Worm (Caenorhabditis elegans) whole organism, late embryonic: ENCODE data around the gene R02E12.5.
A peak's percentile ranks its signal among the peaks of the same experiment; 100 is the strongest.

Experiments used
- Y22D7AL.16 ChIP-seq: sonication (generic microtip); optimal IDR thresholded peaks from 2 replicates; lab custom pipeline; 2016; ENCODE audit warnings: missing genetic modification characterization, missing compliant biosample characterization
- ahr-1 ChIP-seq: sonication (generic microtip); optimal IDR thresholded peaks from 2 replicates; lab custom pipeline; 2016; ENCODE audit warnings: missing genetic modification characterization, missing compliant biosample characterization
- ama-1 ChIP-seq: fragments of 150-350 bp; optimal IDR thresholded peaks from 2 replicates; lab custom pipeline; 2014
- ceh-18 ChIP-seq: sonication (generic microtip); optimal IDR thresholded peaks from 2 replicates; lab custom pipeline; 2016; ENCODE audit warnings: missing genetic modification characterization, missing compliant biosample characterization
- ceh-30 ChIP-seq: fragments of 150-350 bp; optimal IDR thresholded peaks from 2 replicates; lab custom pipeline; 2014; ENCODE audit warnings: missing biosample characterization, missing genetic modification characterization
- ceh-31 ChIP-seq: sonication (generic microtip); optimal IDR thresholded peaks from 2 replicates; lab custom pipeline; 2016; ENCODE audit warnings: missing genetic modification characterization, missing compliant biosample characterization
- ceh-48 ChIP-seq: sonication (generic microtip); optimal IDR thresholded peaks from 2 replicates; lab custom pipeline; 2016; ENCODE audit warnings: missing genetic modification characterization, inconsistent platforms, missing compliant biosample characterization
- che-1 ChIP-seq: sonication (generic microtip); optimal IDR thresholded peaks from 2 replicates; lab custom pipeline; 2016; ENCODE audit warnings: mild to moderate bottlenecking, missing genetic modification characterization, missing compliant biosample characterization
- dmd-4 ChIP-seq: sonication (generic microtip); optimal IDR thresholded peaks from 2 replicates; lab custom pipeline; 2016; ENCODE audit warnings: borderline replicate concordance, missing genetic modification characterization, missing compliant biosample characterization
- elt-2 ChIP-seq: sonication (generic microtip); optimal IDR thresholded peaks from 2 replicates; lab custom pipeline; 2016; ENCODE audit warnings: missing genetic modification reagents, missing genetic modification characterization, missing compliant biosample characterization
- fkh-6 ChIP-seq: sonication (generic microtip); optimal IDR thresholded peaks from 2 replicates; lab custom pipeline; 2016; ENCODE audit warnings: missing genetic modification characterization, missing compliant biosample characterization
- gmeb-2 ChIP-seq: sonication (generic microtip); optimal IDR thresholded peaks from 2 replicates; lab custom pipeline; 2016; ENCODE audit warnings: missing genetic modification characterization, inconsistent platforms, missing compliant biosample characterization
- hlh-13 ChIP-seq: fragments of 200-800 bp; sonication (Bioruptor generic); optimal IDR thresholded peaks from 2 replicates; lab custom pipeline; 2018; ENCODE audit warnings: mild to moderate bottlenecking, missing genetic modification characterization, missing compliant biosample characterization
- lin-11 ChIP-seq: fragments of 200-800 bp; sonication (Bioruptor generic); optimal IDR thresholded peaks from 2 replicates; lab custom pipeline; 2018; ENCODE audit warnings: mild to moderate bottlenecking, missing genetic modification characterization, missing compliant biosample characterization
- nfya-1 ChIP-seq: sonication (generic microtip); optimal IDR thresholded peaks from 2 replicates; lab custom pipeline; 2017; ENCODE audit warnings: missing genetic modification characterization, mild to moderate bottlenecking, missing compliant biosample characterization, antibody characterized with exemption, moderate library complexity
- nhr-232 ChIP-seq: sonication (generic microtip); optimal IDR thresholded peaks from 2 replicates; lab custom pipeline; 2016; ENCODE audit warnings: missing genetic modification characterization, missing compliant biosample characterization
- npax-4 ChIP-seq: sonication (generic microtip); optimal IDR thresholded peaks from 2 replicates; lab custom pipeline; 2016; ENCODE audit warnings: missing genetic modification characterization, missing compliant biosample characterization
- odd-2 ChIP-seq: sonication (generic microtip); optimal IDR thresholded peaks from 2 replicates; lab custom pipeline; 2017; ENCODE audit warnings: antibody characterized with exemption, mild to moderate bottlenecking, missing genetic modification characterization, missing compliant biosample characterization
- pag-3 ChIP-seq: sonication (generic microtip); optimal IDR thresholded peaks from 2 replicates; lab custom pipeline; 2016; ENCODE audit warnings: missing compliant biosample characterization, missing genetic modification characterization, borderline replicate concordance
- pax-1 ChIP-seq: fragments of 150-350 bp; optimal IDR thresholded peaks from 2 replicates; lab custom pipeline; 2014; ENCODE audit warnings: missing biosample characterization, missing genetic modification characterization
- pha-2 ChIP-seq: sonication (generic microtip); optimal IDR thresholded peaks from 2 replicates; lab custom pipeline; 2017; ENCODE audit warnings: mild to moderate bottlenecking, missing genetic modification characterization, missing compliant biosample characterization
- pha-4 ChIP-seq: fragments of 150-350 bp; optimal IDR thresholded peaks from 2 replicates; lab custom pipeline; 2018; ENCODE audit warnings: missing biosample characterization, missing genetic modification reagents, missing genetic modification characterization
- pros-1 ChIP-seq: fragments of 150-350 bp; optimal IDR thresholded peaks from 2 replicates; lab custom pipeline; 2014; ENCODE audit warnings: missing biosample characterization, missing genetic modification reagents, missing genetic modification characterization
- ref-2 ChIP-seq: sonication (generic microtip); optimal IDR thresholded peaks from 2 replicates; lab custom pipeline; 2016; ENCODE audit warnings: missing genetic modification characterization, missing compliant biosample characterization
- rnt-1 ChIP-seq: sonication (generic microtip); optimal IDR thresholded peaks from 2 replicates; lab custom pipeline; 2016; ENCODE audit warnings: missing genetic modification characterization, missing compliant biosample characterization
- sdc-2 ChIP-seq: sonication (generic microtip); optimal IDR thresholded peaks from 2 replicates; lab custom pipeline; 2016; ENCODE audit warnings: missing genotype, missing genetic modification characterization, missing compliant biosample characterization
- syd-9 ChIP-seq: sonication (generic microtip); optimal IDR thresholded peaks from 2 replicates; lab custom pipeline; 2016; ENCODE audit warnings: mild to moderate bottlenecking, missing genetic modification characterization, moderate library complexity, missing compliant biosample characterization
- tbx-2 ChIP-seq: sonication (generic microtip); optimal IDR thresholded peaks from 2 replicates; lab custom pipeline; 2016; ENCODE audit warnings: missing genetic modification characterization, missing compliant biosample characterization
- ttx-3 ChIP-seq: sonication (generic microtip); optimal IDR thresholded peaks from 2 replicates; lab custom pipeline; 2016; ENCODE audit warnings: missing genetic modification reagents, missing genetic modification characterization, missing compliant biosample characterization
- unc-55 ChIP-seq: sonication (generic microtip); optimal IDR thresholded peaks from 2 replicates; lab custom pipeline; 2017; ENCODE audit warnings: missing biosample characterization, missing genetic modification reagents, missing genetic modification characterization
- ztf-16 ChIP-seq: sonication (generic microtip); optimal IDR thresholded peaks from 2 replicates; lab custom pipeline; 2017; ENCODE audit warnings: missing genetic modification characterization, missing compliant biosample characterization

The R02E12.5 gene

DNA sequence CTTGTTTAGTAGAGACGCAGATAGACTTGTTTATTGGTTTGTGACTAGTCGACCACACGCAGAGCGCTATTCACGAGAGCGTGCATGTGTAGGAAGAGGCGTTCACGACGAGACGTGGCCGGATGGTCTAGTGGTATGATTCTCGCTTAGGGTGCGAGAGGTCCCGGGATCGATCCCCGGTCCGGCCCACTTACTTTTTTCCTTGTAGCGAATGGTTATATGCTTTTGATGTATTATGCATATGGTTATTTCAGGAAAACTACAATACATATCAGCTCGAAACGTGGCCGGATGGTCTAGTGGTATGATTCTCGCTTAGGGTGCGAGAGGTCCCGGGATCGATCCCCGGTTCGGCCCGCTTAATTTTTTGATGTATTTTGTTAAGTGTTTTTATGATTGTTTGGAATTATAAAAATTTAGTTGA is 27.1 kb upstream of the R02E12.5 start (continued):
- TF ChIP-seq nhr-232 (tag; lab: Kevin White, UChicago) = peak; percentile 76
- TF ChIP-seq nfya-1 = peak; percentile 71
- TF ChIP-seq gmeb-2 (tag; lab: Kevin White, UChicago) = peak; percentile 83
- no peak for TF ChIP-seq pha-4
- TF ChIP-seq sdc-2 (tag; lab: Kevin White, UChicago) = peak; percentile 89
- TF ChIP-seq npax-4 = peak; percentile 53
- TF ChIP-seq tbx-2 = peak; percentile 87
- TF ChIP-seq ceh-30 (tag; lab: Kevin White, UChicago) = peak; percentile 24
- TF ChIP-seq ceh-18 (tag; lab: Kevin White, UChicago) = peak; percentile 54
- TF ChIP-seq fkh-6 = peak; percentile 72
- TF ChIP-seq ttx-3 (tag; lab: Kevin White, UChicago) = peak; percentile 76
- peak; percentile 67 for TF ChIP-seq ceh-48 (tag; lab: Kevin White, UChicago)
- peak; percentile 70 for TF ChIP-seq ahr-1 (tag; lab: Kevin White, UChicago)
- peak; percentile 18 for TF ChIP-seq pax-1
- TF ChIP-seq pag-3 (tag; lab: Kevin White, UChicago) = no peak
- TF ChIP-seq lin-11 (tag; lab: Kevin White, UChicago) = peak; percentile 58
- peak; percentile 64 for TF ChIP-seq Y22D7AL.16 (tag; lab: Kevin White, UChicago)
- TF ChIP-seq, all 69 proteins: peak for 56

DNA sequence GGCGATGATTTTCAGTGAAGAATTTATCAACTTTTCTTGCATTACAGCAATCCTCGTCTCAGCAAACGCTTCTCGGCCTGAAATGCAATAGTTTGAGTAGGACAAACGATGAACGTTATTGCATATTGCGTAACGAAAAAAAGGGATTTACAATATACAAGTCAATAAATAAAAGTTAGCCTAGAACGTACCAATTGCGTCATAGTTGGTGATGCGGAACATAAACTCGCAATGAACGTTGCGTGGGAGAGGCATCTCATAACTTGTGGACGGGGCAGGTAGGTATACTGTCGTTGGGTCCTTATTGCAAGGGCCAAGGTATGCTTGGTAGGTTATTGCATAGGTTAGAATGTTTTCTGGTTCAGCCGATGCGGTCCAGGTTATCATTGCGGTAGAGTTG is 26.4 kb upstream of the R02E12.5 start:
- TF ChIP-seq ref-2 (tag; lab: Kevin White, UChicago) = peak; percentile 1
- no peak for TF ChIP-seq rnt-1 (tag; lab: Kevin White, UChicago)

DNA sequence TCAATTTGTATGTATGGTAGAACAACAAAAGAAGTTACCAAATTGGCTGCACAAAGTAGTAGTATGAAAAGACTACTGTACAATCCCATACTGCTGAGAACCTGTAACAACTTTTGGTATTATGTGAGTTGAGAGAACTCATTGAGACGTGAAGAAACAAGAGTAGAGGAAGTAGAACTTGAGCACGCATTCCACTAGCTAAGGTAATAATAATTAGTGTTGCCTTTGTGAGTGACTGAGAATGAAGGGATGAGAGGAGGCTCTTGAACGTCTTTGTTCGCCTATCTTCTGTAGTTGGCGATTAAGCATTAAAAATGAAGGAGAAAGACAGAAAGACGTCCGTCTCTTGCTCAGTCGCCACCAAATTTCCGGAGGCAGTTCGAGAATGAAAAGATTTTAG is 23.6 kb upstream of the R02E12.5 start, which contains the start of gene C16B8.4:
Gene C16B8.4, minus strand, starts transcription at position 101 of the 400 bp plus-strand sequence.
- no peak for TF ChIP-seq syd-9 (tag; lab: Kevin White, UChicago)
- TF ChIP-seq rnt-1 (tag; lab: Kevin White, UChicago) = no peak
- TF ChIP-seq ztf-16 (tag; lab: Kevin White, UChicago) = no peak

DNA sequence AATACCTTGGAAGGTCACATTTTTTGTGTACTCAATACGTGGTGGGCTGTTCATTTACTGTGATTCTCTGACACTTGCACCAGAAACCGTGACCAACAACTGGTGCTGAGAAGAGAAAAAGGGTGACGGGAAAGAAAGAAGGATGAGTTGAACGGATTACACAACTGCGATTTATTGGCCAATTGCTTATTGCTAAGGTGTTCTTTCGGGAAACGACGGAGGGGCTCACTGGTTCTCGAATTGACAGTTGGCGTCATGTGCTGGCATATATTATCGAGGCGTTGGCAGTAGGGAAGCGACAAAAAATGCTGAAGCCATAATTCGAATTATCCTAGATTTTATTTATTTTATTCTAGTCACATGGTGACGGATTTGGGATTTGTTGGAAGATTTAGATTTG is 23.0 kb upstream of the R02E12.5 start:
- TF ChIP-seq nfya-1 (no peak), Y22D7AL.16 (tag; lab: Kevin White, UChicago) (no peak), nhr-232 (tag; lab: Kevin White, UChicago) (no peak), dmd-4 (tag; lab: Kevin White, UChicago) (no peak), pros-1 (tag; lab: Kevin White, UChicago) (no peak), ttx-3 (tag; lab: Kevin White, UChicago) (no peak), che-1 (tag; lab: Kevin White, UChicago) (no peak)

DNA sequence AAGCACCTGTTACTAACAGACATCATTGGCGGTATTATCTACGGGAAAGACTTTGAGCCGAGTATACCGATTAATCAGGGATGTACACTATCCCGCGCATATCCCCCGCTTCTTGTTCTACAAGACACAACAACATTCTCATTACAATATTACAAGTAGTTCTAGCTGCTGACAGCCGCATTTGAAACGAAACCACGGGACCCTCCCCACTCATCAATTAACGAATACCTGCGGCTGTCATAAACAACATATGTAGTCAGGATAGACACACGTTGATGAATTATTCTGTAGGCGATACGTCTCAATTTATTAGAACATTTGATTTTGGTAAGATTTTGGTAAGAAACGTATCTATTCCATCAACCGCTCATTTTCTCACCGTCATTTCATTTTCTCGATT is 20.4 kb upstream of the R02E12.5 start:
- no peak for TF ChIP-seq sdc-2 (tag; lab: Kevin White, UChicago)
- peak; percentile 54 for TF ChIP-seq unc-55
- no peak for TF ChIP-seq ama-1 (lab: Kevin White, UChicago)

DNA sequence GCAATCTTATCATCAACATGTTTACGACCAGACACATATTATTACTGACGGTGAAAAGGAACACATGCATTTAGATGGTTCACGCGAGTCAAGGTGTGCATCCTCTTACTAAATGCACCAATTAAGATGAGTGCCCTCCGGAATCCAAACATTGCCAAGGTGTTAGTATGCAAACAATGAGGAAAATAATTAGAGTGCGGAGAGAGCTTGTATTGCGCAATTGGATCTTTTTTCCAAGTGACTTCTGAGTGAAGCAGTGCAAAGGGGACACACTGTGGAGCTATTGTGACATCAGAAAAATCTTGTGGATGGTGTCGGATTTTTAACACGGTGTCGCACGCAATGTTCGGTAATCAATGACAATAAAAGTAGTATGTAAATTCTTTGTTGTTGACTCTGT is 19.9 kb upstream of the R02E12.5 start:
- TF ChIP-seq ref-2 (tag; lab: Kevin White, UChicago) (peak; percentile 74), pros-1 (tag; lab: Kevin White, UChicago) (no peak)
- TF ChIP-seq, all 69 proteins: peak for 1

DNA sequence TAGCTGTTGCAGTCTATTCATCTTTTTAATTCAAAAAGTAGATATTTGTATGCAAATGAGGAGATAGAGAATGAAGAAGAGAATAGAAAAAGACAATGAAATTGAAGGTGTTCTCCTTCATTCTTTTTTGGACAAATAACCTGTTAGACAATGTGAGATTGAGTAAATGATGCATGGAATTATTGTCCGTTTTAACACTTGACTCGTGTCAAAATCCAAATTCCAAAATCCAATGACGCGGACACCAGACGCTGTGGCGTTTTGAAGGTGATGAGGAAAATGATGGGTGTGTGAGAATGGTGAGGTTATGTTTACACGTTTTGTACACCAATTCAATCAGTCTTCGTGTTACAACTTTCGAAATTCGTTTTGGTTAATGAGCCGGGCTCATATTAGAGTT is 18.0 kb upstream of the R02E12.5 start:
- TF ChIP-seq sdc-2 (tag; lab: Kevin White, UChicago) (no peak), ahr-1 (tag; lab: Kevin White, UChicago) (no peak)

DNA sequence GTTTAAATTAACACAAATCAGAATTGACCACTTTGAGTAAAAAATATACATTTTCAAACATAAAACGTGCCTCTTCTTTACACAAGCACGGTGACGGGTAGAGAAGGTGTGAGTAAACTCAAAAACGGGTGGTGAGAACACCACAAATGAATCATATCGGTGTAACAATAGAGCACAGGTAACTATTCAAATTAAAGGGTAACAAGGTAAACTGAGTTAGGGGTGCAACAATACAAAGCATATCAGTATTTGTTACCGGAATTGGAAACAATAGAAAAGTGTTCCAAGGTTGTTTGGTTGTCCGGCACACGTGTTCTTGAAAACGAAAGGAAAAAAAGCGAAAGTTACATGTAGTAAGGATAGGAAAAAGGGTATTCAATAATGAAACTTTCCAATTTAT is 14.8 kb upstream of the R02E12.5 start:
- TF ChIP-seq ttx-3 (tag; lab: Kevin White, UChicago) (no peak), pha-2 (tag; lab: Kevin White, UChicago) (no peak), odd-2 (tag; lab: Kevin White, UChicago) (no peak), elt-2 (tag; lab: Kevin White, UChicago) (no peak), hlh-13 (GFP tag; lab: Kevin White, UChicago) (no peak), dmd-4 (tag; lab: Kevin White, UChicago) (no peak), ceh-31 (tag; lab: Kevin White, UChicago) (no peak)
